Worm (Caenorhabditis elegans) whole organism, L1 larva: ENCODE data around the gene gyg-1.
A peak's percentile ranks its signal among the peaks of the same experiment; 100 is the strongest.

Experiments used
- C16A3.4 ChIP-seq: fragments of 150-350 bp; optimal IDR thresholded peaks from 2 replicates; lab custom pipeline; 2014; ENCODE audit warnings: missing biosample characterization, missing genetic modification characterization
- C34B4.2 ChIP-seq: sonication (generic microtip); optimal IDR thresholded peaks from 2 replicates; lab custom pipeline; 2017; ENCODE audit warnings: mild to moderate bottlenecking, missing genetic modification characterization, missing compliant biosample characterization
- alr-1 ChIP-seq: fragments of 200-800 bp; sonication (Bioruptor generic); optimal IDR thresholded peaks from 2 replicates; lab custom pipeline; 2018; ENCODE audit warnings: borderline replicate concordance, mild to moderate bottlenecking, missing genetic modification characterization, missing compliant biosample characterization
- aly-2 ChIP-seq: fragments of 150-350 bp; optimal IDR thresholded peaks from 2 replicates; lab custom pipeline; 2014; ENCODE audit warnings: missing biosample characterization, missing genetic modification characterization
- ama-1 ChIP-seq: fragments of 150-350 bp; optimal IDR thresholded peaks from 2 replicates; lab custom pipeline; 2014
- blmp-1 ChIP-seq: fragments of 150-350 bp; optimal IDR thresholded peaks from 2 replicates; lab custom pipeline; 2014; ENCODE audit warnings: missing biosample characterization, missing genetic modification characterization
- ceh-82 ChIP-seq, 3 experiments: fragments of 150-350 bp in 1 of 3; sonication (generic microtip) in 2 of 3; optimal IDR thresholded peaks; 2 replicates each; lab custom pipeline; 2014 to 2017; ENCODE audit warnings: missing biosample characterization in 3 of 3, missing genetic modification characterization in 3 of 3
- ceh-88 ChIP-seq: fragments of 200-800 bp; sonication (Bioruptor generic); IDR thresholded peaks from 2 replicates; pipeline ENCODE4 v1.3.6; 2022; ENCODE audit warnings: missing genetic modification characterization, missing compliant biosample characterization
- ces-1 ChIP-seq: fragments of 150-350 bp; optimal IDR thresholded peaks from 2 replicates; lab custom pipeline; 2014; ENCODE audit warnings: missing biosample characterization, missing genetic modification reagents, missing genetic modification characterization
- dpl-1 ChIP-seq, 3 experiments: fragments of 150-350 bp in 2 of 3; sonication (generic microtip) in 1 of 3; optimal IDR thresholded peaks; 2 replicates each; lab custom pipeline; 2014 to 2017; ENCODE audit warnings: missing biosample characterization in 3 of 3, missing genetic modification characterization in 3 of 3, missing genetic modification reagents in 3 of 3
- dsc-1 ChIP-seq: sonication (generic microtip); optimal IDR thresholded peaks from 2 replicates; lab custom pipeline; 2016; ENCODE audit warnings: mild to moderate bottlenecking, missing genetic modification characterization, missing compliant biosample characterization
- efl-1 ChIP-seq, 4 experiments: fragments of 150-350 bp; optimal IDR thresholded peaks in 3 of 4; peaks in 1 of 4; 1 replicate in 1 of 4; 2 replicates in 3 of 4; lab custom pipeline; 2014; ENCODE audit warnings: missing biosample characterization in 2 of 4, missing genetic modification characterization in 2 of 4, missing genetic modification reagents in 2 of 4
- elt-2 ChIP-seq: sonication (generic microtip); optimal IDR thresholded peaks from 2 replicates; lab custom pipeline; 2016; ENCODE audit warnings: missing genetic modification characterization, mild to moderate bottlenecking, inconsistent platforms, missing compliant biosample characterization, missing genetic modification reagents
- ets-5 ChIP-seq: fragments of 200-800 bp; sonication (Bioruptor generic); IDR thresholded peaks from 2 replicates; pipeline ENCODE4 v1.3.6; 2022; ENCODE audit warnings: missing genetic modification characterization, missing compliant biosample characterization
- grh-1 ChIP-seq: fragments of 200-800 bp; sonication (Bioruptor generic); IDR thresholded peaks from 2 replicates; pipeline ENCODE4 v1.3.6; 2022; ENCODE audit warnings: missing genetic modification reagents, missing genetic modification characterization, missing compliant biosample characterization
- irx-1 ChIP-seq: sonication (generic microtip); optimal IDR thresholded peaks from 2 replicates; lab custom pipeline; 2016; ENCODE audit warnings: missing genetic modification characterization, missing compliant biosample characterization
- isw-1 ChIP-seq: fragments of 200-800 bp; sonication (Bioruptor generic); IDR thresholded peaks from 2 replicates; pipeline ENCODE4 v1.3.6; 2022; ENCODE audit warnings: missing genetic modification characterization, missing compliant biosample characterization
- lin-13 ChIP-seq: fragments of 150-350 bp; optimal IDR thresholded peaks from 2 replicates; lab custom pipeline; 2014; ENCODE audit warnings: missing biosample characterization, missing genetic modification reagents, missing genetic modification characterization
- lin-14 ChIP-seq: fragments of 200-800 bp; sonication (Bioruptor generic); optimal IDR thresholded peaks from 2 replicates; lab custom pipeline; 2018; ENCODE audit warnings: mild to moderate bottlenecking, missing genetic modification characterization, moderate library complexity, missing compliant biosample characterization
- lin-35 ChIP-seq, 2 experiments: fragments of 150-350 bp; optimal IDR thresholded peaks; 2 replicates each; lab custom pipeline; 2014; ENCODE audit warnings: missing biosample characterization in 2 of 2, missing genetic modification characterization in 2 of 2, missing genetic modification reagents in 2 of 2
- lir-3 ChIP-seq: sonication (generic microtip); optimal IDR thresholded peaks from 2 replicates; lab custom pipeline; 2016; ENCODE audit warnings: mild to moderate bottlenecking, missing genetic modification characterization, moderate library complexity, missing compliant biosample characterization; ENCODE audit not compliant: poor library complexity
- lsy-2 ChIP-seq, 2 experiments: fragments of 150-350 bp; optimal IDR thresholded peaks; 2 replicates each; lab custom pipeline; 2014; ENCODE audit warnings: missing biosample characterization in 2 of 2, missing genetic modification characterization in 2 of 2
- mdl-1 ChIP-seq, 2 experiments: fragments of 150-350 bp; optimal IDR thresholded peaks; 2 replicates each; lab custom pipeline; 2014 to 2017; ENCODE audit warnings: missing biosample characterization in 2 of 2, missing genetic modification characterization in 2 of 2, inconsistent platforms in 1 of 2
- mep-1 ChIP-seq: fragments of 150-350 bp; optimal IDR thresholded peaks from 2 replicates; lab custom pipeline; 2014; ENCODE audit warnings: missing biosample characterization, missing genetic modification characterization
- nhr-19 ChIP-seq: fragments of 200-800 bp; sonication (Bioruptor generic); conservative IDR thresholded peaks from 2 replicates; pipeline ENCODE4 v1.3.6; 2022; ENCODE audit warnings: missing genetic modification characterization, missing compliant biosample characterization
- nhr-20 ChIP-seq: sonication (generic microtip); optimal IDR thresholded peaks from 2 replicates; lab custom pipeline; 2016; ENCODE audit warnings: mild to moderate bottlenecking, missing genetic modification characterization, missing compliant biosample characterization
- nhr-47 ChIP-seq: sonication (generic microtip); optimal IDR thresholded peaks from 2 replicates; lab custom pipeline; 2016; ENCODE audit warnings: mild to moderate bottlenecking, missing genetic modification characterization, moderate library complexity, missing compliant biosample characterization
- nhr-71 ChIP-seq: sonication (generic microtip); optimal IDR thresholded peaks from 2 replicates; lab custom pipeline; 2016; ENCODE audit warnings: mild to moderate bottlenecking, missing genetic modification characterization, moderate library complexity, missing compliant biosample characterization
- nhr-76 ChIP-seq: sonication (generic microtip); optimal IDR thresholded peaks from 2 replicates; lab custom pipeline; 2017; ENCODE audit warnings: missing biosample characterization, missing genetic modification characterization
- nhr-85 ChIP-seq: sonication (generic microtip); peaks from one replicate; lab custom pipeline; 2016; ENCODE audit warnings: missing genetic modification characterization, inconsistent platforms, missing compliant biosample characterization
- nhr-90 ChIP-seq: sonication (generic microtip); optimal IDR thresholded peaks from 2 replicates; lab custom pipeline; 2016; ENCODE audit warnings: mild to moderate bottlenecking, missing genetic modification characterization, missing compliant biosample characterization; ENCODE audit not compliant: poor library complexity
- rnt-1 ChIP-seq: sonication (generic microtip); optimal IDR thresholded peaks from 2 replicates; lab custom pipeline; 2016; ENCODE audit warnings: mild to moderate bottlenecking, missing genetic modification characterization, moderate library complexity, missing compliant biosample characterization
- skn-1 ChIP-seq: fragments of 150-350 bp; optimal IDR thresholded peaks from 2 replicates; lab custom pipeline; 2014; ENCODE audit warnings: missing biosample characterization, missing genetic modification characterization
- snpc-4 ChIP-seq: fragments of 150-350 bp; optimal IDR thresholded peaks from 2 replicates; lab custom pipeline; 2014; ENCODE audit warnings: missing biosample characterization, missing genetic modification characterization
- snu-23 ChIP-seq: sonication (generic microtip); optimal IDR thresholded peaks from 2 replicates; lab custom pipeline; 2016; ENCODE audit warnings: missing genetic modification characterization, missing compliant biosample characterization
- sptf-1 ChIP-seq: fragments of 150-350 bp; optimal IDR thresholded peaks from 2 replicates; lab custom pipeline; 2014; ENCODE audit warnings: missing biosample characterization, missing genetic modification characterization
- swsn-7 ChIP-seq: sonication (generic microtip); optimal IDR thresholded peaks from 2 replicates; lab custom pipeline; 2016; ENCODE audit warnings: missing genetic modification characterization, missing compliant biosample characterization
- tbx-2 ChIP-seq: sonication (generic microtip); optimal IDR thresholded peaks from 2 replicates; lab custom pipeline; 2016; ENCODE audit warnings: missing genetic modification characterization, missing compliant biosample characterization
- unc-130 ChIP-seq: fragments of 150-350 bp; optimal IDR thresholded peaks from 2 replicates; lab custom pipeline; 2017; ENCODE audit warnings: missing biosample characterization, missing genetic modification characterization, inconsistent platforms
- zag-1 ChIP-seq: fragments of 150-350 bp; optimal IDR thresholded peaks from 2 replicates; lab custom pipeline; 2014; ENCODE audit warnings: missing biosample characterization, missing genetic modification characterization
- zip-4 ChIP-seq: fragments of 200-800 bp; sonication (Bioruptor generic); optimal IDR thresholded peaks from 2 replicates; lab custom pipeline; 2018; ENCODE audit warnings: mild to moderate bottlenecking, missing genetic modification characterization, moderate library complexity, missing compliant biosample characterization
- ztf-4 ChIP-seq: fragments of 150-350 bp; optimal IDR thresholded peaks from 2 replicates; lab custom pipeline; 2014; ENCODE audit warnings: missing biosample characterization, missing genetic modification characterization

The gyg-1 gene

DNA sequence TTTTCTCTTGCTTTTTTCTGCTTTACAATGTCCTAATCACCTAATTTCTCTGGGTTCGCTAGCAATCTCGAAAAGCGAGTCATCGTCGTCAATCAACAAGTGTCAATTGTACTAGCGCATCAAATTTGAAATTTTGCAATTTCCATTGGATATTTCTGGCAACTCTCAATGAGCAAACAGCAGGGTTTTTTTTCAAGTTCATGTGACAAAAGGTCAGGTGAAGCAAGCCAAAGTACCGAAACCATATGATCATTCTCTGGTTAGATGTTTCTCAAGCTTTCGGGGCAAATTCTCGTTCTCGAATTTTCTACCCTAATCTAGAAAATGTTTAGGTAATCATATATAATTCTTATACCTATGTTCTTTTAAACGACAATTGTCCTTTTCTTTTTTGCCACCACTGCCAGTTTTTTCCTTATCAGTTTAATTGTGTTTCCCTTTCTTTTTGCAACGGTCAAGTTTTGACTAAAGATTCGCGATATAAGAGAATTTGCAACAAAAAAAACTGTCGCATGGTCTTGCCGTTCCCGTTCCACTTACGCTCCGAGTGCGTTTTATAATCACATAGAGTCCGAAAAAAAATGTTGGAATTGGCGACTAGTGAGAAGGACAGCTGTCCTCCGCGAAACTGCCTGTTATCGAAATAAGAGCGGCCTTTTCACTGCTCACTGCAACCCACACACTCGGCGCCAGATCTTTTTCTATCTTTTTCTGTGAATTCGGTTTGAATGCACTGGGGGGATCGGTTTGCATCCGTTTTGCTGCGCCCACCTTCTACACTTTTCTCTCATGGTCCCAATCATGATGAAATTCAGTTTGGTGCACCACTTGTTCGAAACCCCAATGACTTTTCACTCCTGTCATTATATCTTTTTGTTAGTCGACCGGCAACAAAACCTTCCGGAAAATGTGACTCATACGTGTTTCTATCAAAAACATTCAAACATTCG, 858 bp upstream of the gyg-1 start (continued):
- TF ChIP-seq ets-5 (GFP tag; lab: Robert Waterston, UW) (no peak), skn-1 (tag; lab: Kevin White, UChicago) (no peak), nhr-76 (no peak), lin-14 (GFP tag; lab: Kevin White, UChicago) (peak; percentile 75), grh-1 (GFP tag; lab: Robert Waterston, UW) (no peak), lin-13 (GFP tag; lab: Kevin White, UChicago) (no peak), unc-130 (peak; percentile 10), zag-1 (tag; lab: Kevin White, UChicago) (no peak), snpc-4 (tag; lab: Kevin White, UChicago) (no peak)

DNA sequence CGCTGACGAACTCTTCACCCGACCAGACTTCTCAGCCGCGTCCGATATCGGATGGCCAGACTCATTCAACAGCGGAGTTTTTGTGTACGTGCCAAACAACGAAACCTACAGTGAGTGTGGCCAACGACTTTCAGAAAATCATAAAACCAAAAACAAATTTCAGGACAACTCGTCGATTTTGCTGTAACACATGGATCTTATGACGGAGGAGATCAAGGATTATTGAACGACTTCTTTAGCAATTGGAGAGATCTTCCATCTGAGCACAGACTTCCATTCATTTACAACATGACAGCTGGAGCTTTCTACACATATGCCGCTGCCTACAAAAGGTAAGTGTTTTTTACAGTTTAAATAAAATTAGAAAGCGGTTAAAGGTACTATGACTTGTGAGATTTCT, 632 bp downstream of the gyg-1 start:
- TF ChIP-seq nhr-20 (no peak), ztf-4 (tag; lab: Kevin White, UChicago) (no peak), dpl-1 (GFP tag; optimal IDR thresholded peaks at IDR 0.05; lab: Kevin White, UChicago) (no peak), lsy-2 (tag; optimal IDR thresholded peaks at IDR 0.05; lab: Kevin White, UChicago) (no peak), lir-3 (tag; lab: Kevin White, UChicago) (no peak), sptf-1 (tag; lab: Kevin White, UChicago) (no peak), irx-1 (no peak), ces-1 (no peak), elt-2 (tag; lab: Kevin White, UChicago) (no peak), dsc-1 (tag; lab: Kevin White, UChicago) (no peak), aly-2 (tag; lab: Kevin White, UChicago) (no peak)

DNA sequence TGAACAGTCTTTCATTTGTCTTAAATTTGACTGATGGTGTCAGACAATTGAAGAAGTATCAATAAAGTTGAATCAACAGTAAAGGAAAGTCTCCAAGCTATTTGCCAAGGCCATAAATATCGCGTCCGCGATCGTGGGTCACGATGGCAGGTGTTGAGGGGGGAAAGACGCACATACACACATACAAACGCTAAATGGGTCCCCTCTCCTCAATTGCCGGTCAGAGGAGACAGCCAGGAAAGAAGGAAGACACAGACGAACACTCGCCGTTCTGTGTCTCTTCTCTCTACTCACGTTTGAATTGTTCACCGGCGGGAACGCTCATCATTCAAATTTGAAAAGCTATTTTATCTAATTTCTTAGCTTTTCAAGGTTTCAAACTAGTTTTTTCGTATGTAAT, 3.4 kb downstream of the gyg-1 start:
- TF ChIP-seq lin-14 (GFP tag; lab: Kevin White, UChicago) (peak; percentile 79), lsy-2 (tag; optimal IDR thresholded peaks at IDR 0.05; lab: Kevin White, UChicago) (peak; percentile 13 to 40), nhr-19 (GFP tag; lab: Robert Waterston, UW) (0 out of 2 replicates have a peak, but pooled peaks have one; percentile 3), dpl-1 (GFP tag; optimal IDR thresholded peaks at IDR 0.05; lab: Kevin White, UChicago) (peak; percentile 17 to 48 (median 31)), isw-1 (GFP tag; lab: Robert Waterston, UW) (no peak), ceh-82 (tag; optimal IDR thresholded peaks at IDR 0.05; lab: Kevin White, UChicago) (peak in 1 of 3 experiments; percentile 2), rnt-1 (peak; percentile 38), nhr-47 (tag; lab: Kevin White, UChicago) (peak; percentile 28), tbx-2 (peak; percentile 12), C34B4.2 (tag; lab: Kevin White, UChicago) (no peak), lin-35 (GFP tag; optimal IDR thresholded peaks at IDR 0.05; lab: Kevin White, UChicago) (peak; percentile 40 to 53), mdl-1 (tag; optimal IDR thresholded peaks at IDR 0.05; lab: Kevin White, UChicago) (peak in 1 of 2 experiments; percentile 19), efl-1 (optimal IDR thresholded peaks at IDR 0.05; lab: Kevin White, UChicago) (peak in 1 of 2 experiments; percentile 59), efl-1 (GFP tag; optimal IDR thresholded peaks at IDR 0.05 in 1 of 2; lab: Kevin White, UChicago) (peak in 1 of 2 experiments; percentile 49), swsn-7 (peak; percentile 1), alr-1 (no peak), C16A3.4 (tag; lab: Kevin White, UChicago) (peak; percentile 29), nhr-85 (tag; lab: Kevin White, UChicago) (peak; percentile 61), mep-1 (tag; lab: Kevin White, UChicago) (peak; percentile 37), nhr-20 (no peak), ama-1 (peak; percentile 56), nhr-71 (tag; lab: Kevin White, UChicago) (peak; percentile 30), nhr-90 (tag; lab: Kevin White, UChicago) (peak; percentile 15), aly-2 (tag; lab: Kevin White, UChicago) (no peak), zip-4 (GFP tag; lab: Kevin White, UChicago) (no peak), blmp-1 (tag; lab: Kevin White, UChicago) (peak; percentile 64), snu-23 (GFP tag; lab: Kevin White, UChicago) (peak; percentile 39), ceh-88 (no peak)
- TF ChIP-seq, all 84 proteins: peak for 20
